Worm (Caenorhabditis elegans) whole organism, L3 larva: Measurements from ENCODE around the gene serp-1.1.

Experiments used
- egl-27 ChIP-seq: sonication (generic microtip); optimal IDR thresholded peaks from 4 replicates; lab custom pipeline; 2017; ENCODE audit warnings: missing biosample characterization, missing genetic modification reagents, missing genetic modification characterization
- jun-1 ChIP-seq: fragments of 150-350 bp; optimal IDR thresholded peaks from 2 replicates; lab custom pipeline; 2014; ENCODE audit warnings: missing biosample characterization, missing genetic modification reagents, missing genetic modification characterization
- mdl-1 ChIP-seq: fragments of 150-350 bp; optimal IDR thresholded peaks from 2 replicates; lab custom pipeline; 2014; ENCODE audit warnings: missing biosample characterization, missing genetic modification characterization
- nhr-12 ChIP-seq: fragments of 150-350 bp; optimal IDR thresholded peaks from 2 replicates; lab custom pipeline; 2014; ENCODE audit warnings: missing biosample characterization, missing genetic modification characterization
- nhr-237 ChIP-seq: fragments of 150-350 bp; optimal IDR thresholded peaks from 2 replicates; lab custom pipeline; 2014; ENCODE audit warnings: missing biosample characterization, missing genetic modification characterization
- nhr-77 ChIP-seq: fragments of 150-350 bp; optimal IDR thresholded peaks from 2 replicates; lab custom pipeline; 2014; ENCODE audit warnings: missing biosample characterization, missing genetic modification characterization
- pha-4 ChIP-seq: fragments of 150-350 bp; optimal IDR thresholded peaks from 2 replicates; lab custom pipeline; 2014; ENCODE audit warnings: missing biosample characterization, missing genetic modification reagents, missing genetic modification characterization
- skn-1 ChIP-seq: fragments of 150-350 bp; optimal IDR thresholded peaks from 2 replicates; lab custom pipeline; 2014; ENCODE audit warnings: missing biosample characterization, missing genetic modification characterization
- snpc-4 ChIP-seq: fragments of 150-350 bp; optimal IDR thresholded peaks from 2 replicates; lab custom pipeline; 2014; ENCODE audit warnings: missing biosample characterization, missing genetic modification characterization
- tbx-2 ChIP-seq: sonication (generic microtip); optimal IDR thresholded peaks from 2 replicates; lab custom pipeline; 2016; ENCODE audit warnings: mild to moderate bottlenecking, missing genetic modification characterization, missing compliant biosample characterization
- unc-62 ChIP-seq: fragments of 150-350 bp; sonication (generic microtip); optimal IDR thresholded peaks from 4 replicates; lab custom pipeline; 2014; ENCODE audit warnings: missing biosample characterization, missing genetic modification reagents, missing genetic modification characterization
- zag-1 ChIP-seq: fragments of 150-350 bp; optimal IDR thresholded peaks from 2 replicates; lab custom pipeline; 2014; ENCODE audit warnings: missing biosample characterization, missing genetic modification characterization

serp-1.1 gene

DNA sequence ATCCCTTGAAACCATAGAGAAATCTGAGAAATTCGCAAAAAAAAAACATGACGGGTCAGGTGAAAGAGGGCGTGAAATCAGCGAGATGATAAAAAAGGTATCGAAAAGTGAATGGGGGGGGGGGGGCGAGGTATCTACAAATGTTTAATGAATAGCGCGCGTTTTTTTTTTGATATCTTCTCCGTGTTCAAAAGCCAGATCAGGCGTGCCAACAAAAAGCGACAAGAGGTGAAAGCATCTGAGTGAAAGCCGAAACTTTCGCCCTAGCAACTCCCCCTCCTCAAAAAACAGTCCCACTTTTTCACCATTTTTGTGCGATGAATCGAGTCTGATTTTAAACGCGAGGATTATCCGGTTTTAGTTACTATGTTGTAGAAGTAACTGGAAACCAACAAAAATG is 46.6 kb downstream of the serp-1.1 start:
- TF ChIP-seq pha-4 (tag; lab: Kevin White, UChicago) (no peak), tbx-2 (tag; lab: Kevin White, UChicago) (no peak), nhr-237 (tag; lab: Kevin White, UChicago) (no peak), nhr-77 (no peak), snpc-4 (tag; lab: Kevin White, UChicago) (no peak), nhr-12 (no peak), skn-1 (tag; lab: Kevin White, UChicago) (no peak), unc-62 (no peak), egl-27 (tag; lab: Kevin White, UChicago) (no peak), zag-1 (tag; lab: Kevin White, UChicago) (no peak), jun-1 (tag; lab: Kevin White, UChicago) (no peak), mdl-1 (tag; lab: Kevin White, UChicago) (no peak)
